Worm (Caenorhabditis elegans): ENCODE measurements around the gene cdf-2.

Gene cdf-2

ce11 chrX:12510148-12510785 lies 43.5 kb upstream of the cdf-2 start (continued):
- peak; percentile 44 for TF ChIP-seq nhr-28 (tag; optimal IDR thresholded peaks at IDR 0.05)
- no peak for TF ChIP-seq R02D3.7 (tag; optimal IDR thresholded peaks at IDR 0.05)
- no peak for TF ChIP-seq saeg-2 (GFP tag; IDR thresholded peaks at IDR 0.05)
- TF ChIP-seq daf-16 (GFP tag; optimal IDR thresholded peaks at IDR 0.05): peak in 1 of 2 experiments; percentile 58
- TF ChIP-seq daf-16 (tag; optimal IDR thresholded peaks at IDR 0.05): no peak
- no peak for TF ChIP-seq nhr-42 (GFP tag; IDR thresholded peaks at IDR 0.05)
- TF ChIP-seq aly-2 (tag; optimal IDR thresholded peaks at IDR 0.05): no peak
- no peak for TF ChIP-seq Y48G9A.11 (GFP tag; IDR thresholded peaks at IDR 0.05)
- no peak for TF ChIP-seq attf-4 (tag; optimal IDR thresholded peaks at IDR 0.05)
- no peak for TF ChIP-seq sdz-12 (GFP tag; optimal IDR thresholded peaks at IDR 0.05)
- TF ChIP-seq dpl-1 (GFP tag; optimal IDR thresholded peaks at IDR 0.05): no peak

- TF ChIP-seq ZK337.2 (GFP tag; IDR thresholded peaks at IDR 0.05) (no peak), T20F7.1 (GFP tag; optimal IDR thresholded peaks at IDR 0.05) (peak; percentile 66), nhr-11 (tag; optimal IDR thresholded peaks at IDR 0.05) (peak; percentile 67), ZK546.5 (tag; optimal IDR thresholded peaks at IDR 0.05) (no peak), dve-1 (tag; optimal IDR thresholded peaks at IDR 0.05; ENCODE audit: insufficient read depth) (peak; percentile 92), F37D6.2 (tag; optimal IDR thresholded peaks at IDR 0.05) (no peak), Y75B8A.6 (GFP tag; IDR thresholded peaks at IDR 0.05) (no peak), F10B5.3 (tag; optimal IDR thresholded peaks at IDR 0.05) (no peak), ztf-11 (tag; optimal IDR thresholded peaks at IDR 0.05) (no peak), nhr-25 (tag; optimal IDR thresholded peaks at IDR 0.05; ENCODE audit: borderline replicate concordance, insufficient read depth) (no peak), zip-11 (GFP tag; IDR thresholded peaks at IDR 0.05) (no peak), rbr-2 (tag; optimal IDR thresholded peaks at IDR 0.05) (no peak), mxl-3 (GFP tag; optimal IDR thresholded peaks at IDR 0.05) (peak; percentile 45), dmd-8 (GFP tag; IDR thresholded peaks at IDR 0.05) (no peak), egl-43 (GFP tag; IDR thresholded peaks at IDR 0.05) (no peak), daf-12 (tag; optimal IDR thresholded peaks at IDR 0.05) (no peak), D1046.2 (GFP tag; IDR thresholded peaks at IDR 0.05) (no peak), gei-8 (GFP tag; optimal IDR thresholded peaks at IDR 0.05) (no peak), nhr-41 (GFP tag; IDR thresholded peaks at IDR 0.05) (no peak), tag-97 (GFP tag; IDR thresholded peaks at IDR 0.05) (no peak), aha-1 (tag) (peak; percentile 61), fos-1 (tag; optimal IDR thresholded peaks at IDR 0.05) (no peak), ctbp-1 (GFP tag; IDR thresholded peaks at IDR 0.05) (no peak), nhr-237 (tag; optimal IDR thresholded peaks at IDR 0.05) (no peak), jun-1 (tag; optimal IDR thresholded peaks at IDR 0.05) (no peak), ama-1 (optimal IDR thresholded peaks at IDR 0.05) (peak; percentile 74), lin-15B (tag; optimal IDR thresholded peaks at IDR 0.05) (no peak), egl-27 (tag; optimal IDR thresholded peaks at IDR 0.05) (no peak), zip-2 (tag; optimal IDR thresholded peaks at IDR 0.05) (peak; percentile 13), ceh-20 (GFP tag; IDR thresholded peaks at IDR 0.05) (peak; percentile 88), daf-19 (GFP tag; conservative IDR thresholded peaks at IDR 0.05) (no peak), hlh-11 (tag; optimal IDR thresholded peaks at IDR 0.05) (peak; percentile 92), ztf-7 (tag; optimal IDR thresholded peaks at IDR 0.05) (no peak), nhr-77 (tag; optimal IDR thresholded peaks at IDR 0.05) (peak; percentile 36), mep-1 (tag; optimal IDR thresholded peaks at IDR 0.05) (peak; percentile 73), nhr-6 (tag; optimal IDR thresholded peaks at IDR 0.05) (no peak), nhr-102 (tag; optimal IDR thresholded peaks at IDR 0.05) (peak; percentile 65), Y5F2A.4 (GFP tag; optimal IDR thresholded peaks at IDR 0.05) (no peak), ceh-44 (GFP tag; IDR thresholded peaks at IDR 0.05) (no peak), lsy-2 (tag; optimal IDR thresholded peaks at IDR 0.05) (peak in 1 of 2 experiments; percentile 68)
These were observed 42.7 kb upstream of the cdf-2 start for ce11 chrX:12509334-12509944.
